Fruit fly (Drosophila melanogaster) whole organism, adult: ENCODE data around the gene CheA7a.

Source experiments
- CG11617 ChIP-seq: fragments of 200-800 bp; sonication (Bioruptor generic); optimal IDR thresholded peaks from 2 replicates; lab custom pipeline; 2017; ENCODE audit warnings: mild to moderate bottlenecking, missing biosample characterization, missing genetic modification reagents, missing genetic modification characterization
- CG7045 ChIP-seq: fragments of 200-800 bp; sonication (Bioruptor generic); optimal IDR thresholded peaks from 2 replicates; lab custom pipeline; 2017; ENCODE audit warnings: missing biosample characterization, mild to moderate bottlenecking, missing genetic modification characterization
- CG7101 ChIP-seq: fragments of 200-800 bp; sonication (Bioruptor generic); optimal IDR thresholded peaks from 2 replicates; lab custom pipeline; 2018; ENCODE audit warnings: missing biosample characterization, mild to moderate bottlenecking, missing genetic modification characterization, moderate library complexity
- kay ChIP-seq: fragments of 200-800 bp; sonication (Bioruptor generic); peaks from one replicate; lab custom pipeline; 2016; ENCODE audit warnings: missing biosample characterization, missing genetic modification characterization, borderline replicate concordance
- ovo ChIP-seq: fragments of 200-800 bp; sonication (Bioruptor generic); optimal IDR thresholded peaks from 2 replicates; lab custom pipeline; 2016; ENCODE audit warnings: missing biosample characterization, missing genetic modification characterization
- pad ChIP-seq: fragments of 200-800 bp; sonication (Bioruptor generic); optimal IDR thresholded peaks from 3 replicates; lab custom pipeline; 2017; ENCODE audit warnings: missing biosample characterization, missing genetic modification characterization, mild to moderate bottlenecking, moderate library complexity, missing genetic modification reagents
- tj ChIP-seq: fragments of 200-800 bp; sonication (Bioruptor generic); optimal IDR thresholded peaks from 3 replicates; lab custom pipeline; 2017; ENCODE audit warnings: missing biosample characterization, mild to moderate bottlenecking, missing genetic modification characterization, moderate library complexity
- toe ChIP-seq: fragments of 200-800 bp; sonication (Bioruptor generic); optimal IDR thresholded peaks from 2 replicates; lab custom pipeline; 2016; ENCODE audit warnings: missing biosample characterization, missing genetic modification characterization

DNA sequence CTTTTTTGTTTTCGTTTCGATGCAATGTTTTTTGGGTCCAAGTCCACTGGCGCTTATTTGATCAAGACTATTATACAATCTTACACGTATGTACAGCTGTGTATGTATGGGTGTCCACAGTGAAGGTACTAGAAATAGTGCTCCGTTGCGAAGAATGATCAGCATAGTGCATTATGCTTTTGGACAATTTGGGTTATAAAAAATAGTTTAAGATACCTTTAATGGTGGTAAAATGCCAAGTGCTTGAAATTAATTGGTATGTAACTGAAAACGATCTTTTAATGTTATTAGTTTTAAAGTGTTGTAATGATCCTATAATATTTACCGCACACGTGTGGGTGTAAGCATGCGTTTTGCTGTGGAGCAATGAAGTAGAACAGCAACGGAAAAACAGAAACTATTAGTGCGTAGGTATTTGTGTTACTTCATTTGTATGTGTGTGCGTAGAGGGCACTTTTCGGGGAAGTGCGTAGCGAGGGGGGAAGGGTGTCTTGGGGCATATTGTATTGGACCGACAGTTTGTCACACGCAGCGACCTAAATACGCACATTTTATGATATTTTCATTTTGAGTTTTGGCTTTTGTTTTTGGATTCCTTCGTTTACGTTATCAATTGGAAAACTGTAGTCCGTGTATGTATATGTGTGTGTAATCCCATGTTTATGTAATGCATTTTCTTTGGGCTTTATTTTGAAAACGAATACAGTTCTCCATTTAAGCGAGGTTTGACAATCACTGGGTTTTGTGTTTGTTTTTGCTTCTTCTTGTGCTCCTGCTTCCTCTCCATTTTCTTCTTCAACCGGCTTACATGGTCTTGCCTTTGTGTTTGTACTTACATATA lies 41.6 kb upstream of the CheA7a start:
- no peak for TF ChIP-seq ovo (GFP tag; lab: Kevin White, UChicago)
- TF ChIP-seq CG7101 (tag; lab: Kevin White, UChicago): no peak
- no peak for TF ChIP-seq kay
- no peak for TF ChIP-seq CG7045 (GFP tag; lab: Kevin White, UChicago)
- no peak for TF ChIP-seq tj (GFP tag; lab: Kevin White, UChicago)
- no peak for TF ChIP-seq toe
- TF ChIP-seq pad (GFP tag; lab: Kevin White, UChicago): no peak
- TF ChIP-seq CG11617 (GFP tag; lab: Kevin White, UChicago): no peak
